Worm (Caenorhabditis elegans): ENCODE results near the gene Y37B11A.3.

ce11 chrIII:5744579-5744978, 40.5 kb downstream of the Y37B11A.3 start, which contains the start of gene B0244.5:
- TF ChIP-seq snpc-3.4 (tag; optimal IDR thresholded peaks at IDR 0.05) (no peak), ceh-58 (GFP tag; IDR thresholded peaks at IDR 0.05) (no peak), ztf-18 (tag; optimal IDR thresholded peaks at IDR 0.05) (no peak), nhr-90 (tag; optimal IDR thresholded peaks at IDR 0.05) (no peak), nfya-1 (tag; optimal IDR thresholded peaks at IDR 0.05; ENCODE audit: borderline replicate concordance, insufficient read depth) (no peak), B0261.1 (tag; optimal IDR thresholded peaks at IDR 0.05) (no peak), chd-7 (tag; optimal IDR thresholded peaks at IDR 0.05) (no peak), mes-4 (tag; optimal IDR thresholded peaks at IDR 0.05) (no peak), pbrm-1 (GFP tag; IDR thresholded peaks at IDR 0.05) (no peak), tbx-9 (tag; optimal IDR thresholded peaks at IDR 0.05; ENCODE audit: borderline replicate concordance) (no peak), mxl-1 (tag; optimal IDR thresholded peaks at IDR 0.05) (no peak), athp-1 (tag; optimal IDR thresholded peaks at IDR 0.05) (no peak), him-1 (tag; optimal IDR thresholded peaks at IDR 0.05) (no peak), attf-6 (GFP tag; IDR thresholded peaks at IDR 0.05) (no peak)
